Fruit fly (Drosophila melanogaster) whole organism, embryonic: ENCODE data around the gene CG12773.

Source experiments
- CG3838 ChIP-seq: fragments of 200-800 bp; sonication (Bioruptor generic); optimal IDR thresholded peaks from 3 replicates; lab custom pipeline; 2016; ENCODE audit warnings: missing biosample characterization, missing genetic modification characterization
- Hr39 ChIP-seq: fragments of >200 bp; optimal IDR thresholded peaks from 2 replicates; lab custom pipeline; 2017
- Oli ChIP-seq: fragments of 200-800 bp; sonication (Bioruptor generic); optimal IDR thresholded peaks from 2 replicates; lab custom pipeline; 2018; ENCODE audit warnings: missing biosample characterization, mild to moderate bottlenecking, missing genetic modification characterization, moderate library complexity
- dan ChIP-seq: fragments of 200-800 bp; sonication (Bioruptor generic); IDR thresholded peaks from 2 replicates; pipeline ENCODE4 v1.3.6; 2022; ENCODE audit warnings: missing biosample characterization, missing genetic modification characterization
- ftz-f1 ChIP-seq: fragments of 200-800 bp; sonication (Bioruptor generic); optimal IDR thresholded peaks from 2 replicates; lab custom pipeline; 2016; ENCODE audit warnings: missing biosample characterization, missing genetic modification characterization
- grau ChIP-seq: fragments of 200-800 bp; optimal IDR thresholded peaks from 3 replicates; lab custom pipeline; 2019; ENCODE audit warnings: missing biosample characterization, mild to moderate bottlenecking, missing genetic modification characterization, moderate library complexity
- sug ChIP-seq: fragments of 200-800 bp; optimal IDR thresholded peaks from 2 replicates; lab custom pipeline; 2019; ENCODE audit warnings: missing biosample characterization, mild to moderate bottlenecking, missing genetic modification characterization, moderate library complexity
- tap ChIP-seq: fragments of 200-800 bp; optimal IDR thresholded peaks from 3 replicates; lab custom pipeline; 2019; ENCODE audit warnings: missing biosample characterization, mild to moderate bottlenecking, missing genetic modification characterization, moderate library complexity
- wor ChIP-seq: fragments of 200-800 bp; sonication (Bioruptor generic); IDR thresholded peaks from 2 replicates; pipeline ENCODE4 v1.3.6; 2022; ENCODE audit warnings: missing biosample characterization, missing genetic modification characterization

DNA sequence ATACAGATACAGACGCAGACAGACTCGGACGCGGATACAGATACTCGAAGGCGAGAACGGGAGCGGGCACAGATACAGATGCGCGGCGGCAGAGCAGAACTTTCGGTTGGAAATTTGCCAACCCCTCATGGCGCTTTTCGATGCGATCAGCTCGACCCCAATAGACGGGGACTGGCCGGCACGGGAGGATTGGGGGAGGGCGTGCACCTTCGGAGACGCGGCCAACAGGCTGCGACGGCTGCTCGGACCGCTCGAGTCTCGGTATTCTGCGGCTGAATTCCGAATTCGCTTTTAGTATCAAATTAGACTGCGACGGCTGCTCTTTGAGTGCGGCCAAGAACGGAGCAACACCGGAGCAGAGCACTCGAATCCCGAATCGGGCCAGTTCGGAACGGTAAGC lies 30.5 kb upstream of the CG12773 start:
- TF ChIP-seq ftz-f1 (no peak), dan (GFP tag; lab: Robert Waterston, UW) (no peak), Oli (tag; lab: Kevin White, UChicago) (no peak), CG3838 (GFP tag; lab: Kevin White, UChicago) (no peak), sug (tag; lab: Kevin White, UChicago) (no peak), tap (tag; lab: Kevin White, UChicago) (no peak), grau (tag; lab: Kevin White, UChicago) (no peak), Hr39 (lab: Kevin White, UChicago) (no peak), wor (GFP tag; lab: Robert Waterston, UW) (no peak)
